Worm (Caenorhabditis elegans): ENCODE measurements around the gene clec-80.

ce11 chrIV:2775992-2776630, 47.4 kb upstream of the clec-80 start:
- TF ChIP-seq nhr-237 (tag; optimal IDR thresholded peaks at IDR 0.05): no peak
- TF ChIP-seq sptf-1 (tag; optimal IDR thresholded peaks at IDR 0.05): peak; percentile 11
- no peak for TF ChIP-seq elt-3 (tag; optimal IDR thresholded peaks at IDR 0.05)
- TF ChIP-seq unc-62 (GFP tag; optimal IDR thresholded peaks at IDR 0.05): no peak
- no peak for TF ChIP-seq nhr-76 (tag; optimal IDR thresholded peaks at IDR 0.05)
- TF ChIP-seq bed-3 (GFP tag; optimal IDR thresholded peaks at IDR 0.05): no peak
- no peak for TF ChIP-seq sem-2 (GFP tag; optimal IDR thresholded peaks at IDR 0.05)
- no peak for TF ChIP-seq snpc-4 (tag; optimal IDR thresholded peaks at IDR 0.05)
- no peak for TF ChIP-seq pha-4 (tag; optimal IDR thresholded peaks at IDR 0.05)
- TF ChIP-seq ztf-11 (tag; optimal IDR thresholded peaks at IDR 0.05): no peak
- no peak for TF ChIP-seq lsy-2 (tag; optimal IDR thresholded peaks at IDR 0.05)
- no peak for TF ChIP-seq lin-13 (tag; optimal IDR thresholded peaks at IDR 0.05)
- TF ChIP-seq unc-39 (tag; optimal IDR thresholded peaks at IDR 0.05): no peak

Measured in whole organism, mixed stage, embryonic.